Worm (Caenorhabditis elegans) whole organism, L3 larva: ENCODE results near the gene rps-2.

Experiments used
- R02D3.7 ChIP-seq: fragments of 150-350 bp; optimal IDR thresholded peaks from 2 replicates; lab custom pipeline; 2014; ENCODE audit warnings: missing biosample characterization, missing genetic modification characterization
- ZK546.5 ChIP-seq: sonication (generic microtip); optimal IDR thresholded peaks from 2 replicates; lab custom pipeline; 2017; ENCODE audit warnings: missing biosample characterization, missing genetic modification characterization
- aly-2 ChIP-seq: fragments of 150-350 bp; optimal IDR thresholded peaks from 2 replicates; lab custom pipeline; 2014; ENCODE audit warnings: missing biosample characterization, missing genetic modification characterization
- ceh-16 ChIP-seq: sonication (generic microtip); optimal IDR thresholded peaks from 2 replicates; lab custom pipeline; 2017; ENCODE audit warnings: missing biosample characterization, missing genetic modification characterization
- ceh-28 ChIP-seq: fragments of 150-350 bp; optimal IDR thresholded peaks from 2 replicates; lab custom pipeline; 2014; ENCODE audit warnings: missing biosample characterization, missing genetic modification reagents, missing genetic modification characterization
- ceh-82 ChIP-seq: fragments of 150-350 bp; optimal IDR thresholded peaks from 2 replicates; lab custom pipeline; 2014; ENCODE audit warnings: missing biosample characterization, missing genetic modification characterization
- ceh-9 ChIP-seq: sonication (generic microtip); optimal IDR thresholded peaks from 2 replicates; lab custom pipeline; 2018; ENCODE audit warnings: missing biosample characterization, missing genetic modification characterization
- egl-5 ChIP-seq: fragments of 150-350 bp; optimal IDR thresholded peaks from 2 replicates; lab custom pipeline; 2017; ENCODE audit warnings: missing biosample characterization, missing genetic modification reagents, missing genetic modification characterization, inconsistent platforms
- elt-2 ChIP-seq: sonication (generic microtip); optimal IDR thresholded peaks from 2 replicates; lab custom pipeline; 2016; ENCODE audit warnings: missing genetic modification reagents, mild to moderate bottlenecking, missing genetic modification characterization, missing compliant biosample characterization
- elt-3 ChIP-seq, 3 experiments: fragments of 150-350 bp in 1 of 3; sonication (generic microtip) in 2 of 3; optimal IDR thresholded peaks; 2 replicates in 2 of 3; 4 replicates in 1 of 3; lab custom pipeline; 2014 to 2017; ENCODE audit warnings: missing biosample characterization in 3 of 3, missing genetic modification characterization in 3 of 3
- fkh-10 ChIP-seq: sonication (generic microtip); optimal IDR thresholded peaks from 2 replicates; lab custom pipeline; 2017; ENCODE audit warnings: missing biosample characterization, missing genetic modification reagents, missing genetic modification characterization
- fos-1 ChIP-seq: fragments of 150-350 bp; optimal IDR thresholded peaks from 2 replicates; lab custom pipeline; 2014; ENCODE audit warnings: missing biosample characterization, missing genetic modification characterization
- hmg-11 ChIP-seq: sonication (generic microtip); optimal IDR thresholded peaks from 2 replicates; lab custom pipeline; 2016; ENCODE audit warnings: missing genetic modification characterization, missing compliant biosample characterization
- lin-15B ChIP-seq: fragments of 150-350 bp; optimal IDR thresholded peaks from 2 replicates; lab custom pipeline; 2014; ENCODE audit warnings: missing biosample characterization, missing genetic modification characterization
- lin-39 ChIP-seq: fragments of 150-350 bp; optimal IDR thresholded peaks from 2 replicates; lab custom pipeline; 2018; ENCODE audit warnings: missing biosample characterization, missing genetic modification reagents, missing genetic modification characterization
- mml-1 ChIP-seq: fragments of 150-350 bp; sonication (generic microtip); optimal IDR thresholded peaks from 3 replicates; lab custom pipeline; 2014; ENCODE audit warnings: missing biosample characterization, missing genetic modification characterization
- nfya-1 ChIP-seq: sonication (generic microtip); optimal IDR thresholded peaks from 2 replicates; lab custom pipeline; 2017; ENCODE audit warnings: missing genetic modification characterization, mild to moderate bottlenecking, missing compliant biosample characterization, antibody characterized with exemption, moderate library complexity; ENCODE audit not compliant: insufficient read depth
- nhr-12 ChIP-seq: fragments of 150-350 bp; optimal IDR thresholded peaks from 2 replicates; lab custom pipeline; 2014; ENCODE audit warnings: missing biosample characterization, missing genetic modification characterization
- nhr-237 ChIP-seq: fragments of 150-350 bp; optimal IDR thresholded peaks from 2 replicates; lab custom pipeline; 2014; ENCODE audit warnings: missing biosample characterization, missing genetic modification characterization
- nhr-28 ChIP-seq: fragments of 150-350 bp; optimal IDR thresholded peaks from 2 replicates; lab custom pipeline; 2014; ENCODE audit warnings: missing biosample characterization, missing genetic modification characterization
- nhr-43 ChIP-seq: sonication (generic microtip); optimal IDR thresholded peaks from 2 replicates; lab custom pipeline; 2016; ENCODE audit warnings: mild to moderate bottlenecking, missing genetic modification characterization, missing compliant biosample characterization; ENCODE audit not compliant: poor library complexity, severe bottlenecking
- nhr-67 ChIP-seq: fragments of 150-350 bp; optimal IDR thresholded peaks from 2 replicates; lab custom pipeline; 2014; ENCODE audit warnings: missing biosample characterization, missing genetic modification characterization
- nhr-76 ChIP-seq: fragments of 150-350 bp; sonication (generic microtip); optimal IDR thresholded peaks from 5 replicates; lab custom pipeline; 2014; ENCODE audit warnings: missing biosample characterization, missing genetic modification characterization
- nhr-77 ChIP-seq: fragments of 150-350 bp; optimal IDR thresholded peaks from 2 replicates; lab custom pipeline; 2014; ENCODE audit warnings: missing biosample characterization, missing genetic modification characterization
- pha-4 ChIP-seq: fragments of 150-350 bp; optimal IDR thresholded peaks from 2 replicates; lab custom pipeline; 2014; ENCODE audit warnings: missing biosample characterization, missing genetic modification reagents, missing genetic modification characterization
- pqm-1 ChIP-seq: fragments of 150-350 bp; optimal IDR thresholded peaks from 2 replicates; lab custom pipeline; 2017; ENCODE audit warnings: missing biosample characterization, missing genetic modification characterization, inconsistent platforms
- sea-2 ChIP-seq: fragments of 150-350 bp; sonication (generic microtip); optimal IDR thresholded peaks from 4 replicates; lab custom pipeline; 2014; ENCODE audit warnings: missing biosample characterization, missing genetic modification reagents, missing genetic modification characterization
- tbx-2 ChIP-seq: sonication (generic microtip); optimal IDR thresholded peaks from 2 replicates; lab custom pipeline; 2016; ENCODE audit warnings: mild to moderate bottlenecking, missing genetic modification characterization, missing compliant biosample characterization
- unc-39 ChIP-seq: sonication (generic microtip); optimal IDR thresholded peaks from 4 replicates; lab custom pipeline; 2017; ENCODE audit warnings: missing biosample characterization, missing genetic modification characterization
- unc-62 ChIP-seq: fragments of 150-350 bp; sonication (generic microtip); optimal IDR thresholded peaks from 4 replicates; lab custom pipeline; 2014; ENCODE audit warnings: missing biosample characterization, missing genetic modification reagents, missing genetic modification characterization
- zag-1 ChIP-seq: fragments of 150-350 bp; optimal IDR thresholded peaks from 2 replicates; lab custom pipeline; 2014; ENCODE audit warnings: missing biosample characterization, missing genetic modification characterization
- ztf-11 ChIP-seq: fragments of 150-350 bp; optimal IDR thresholded peaks from 2 replicates; lab custom pipeline; 2014; ENCODE audit warnings: missing biosample characterization, missing genetic modification characterization
- ztf-4 ChIP-seq: fragments of 150-350 bp; optimal IDR thresholded peaks from 2 replicates; lab custom pipeline; 2014; ENCODE audit warnings: missing biosample characterization, missing genetic modification characterization

Gene rps-2

ce11 chrIV:7897443-7897842 is 28.7 kb downstream of the rps-2 start, which contains the start of gene ilys-4:
TSS of gene ilys-4 (minus strand) at chrIV:7897543.
- TF ChIP-seq lin-39 (tag; lab: Kevin White, UChicago) (peak; percentile 62), unc-62 (GFP tag; lab: Kevin White, UChicago) (no peak), nhr-76 (no peak), fos-1 (tag; lab: Kevin White, UChicago) (no peak), ceh-28 (tag; lab: Kevin White, UChicago) (no peak), unc-39 (tag; lab: Kevin White, UChicago) (no peak), tbx-2 (tag; lab: Kevin White, UChicago) (no peak), ceh-82 (tag; lab: Kevin White, UChicago) (no peak)
- TF ChIP-seq, all 47 proteins: peak for 1

DNA sequence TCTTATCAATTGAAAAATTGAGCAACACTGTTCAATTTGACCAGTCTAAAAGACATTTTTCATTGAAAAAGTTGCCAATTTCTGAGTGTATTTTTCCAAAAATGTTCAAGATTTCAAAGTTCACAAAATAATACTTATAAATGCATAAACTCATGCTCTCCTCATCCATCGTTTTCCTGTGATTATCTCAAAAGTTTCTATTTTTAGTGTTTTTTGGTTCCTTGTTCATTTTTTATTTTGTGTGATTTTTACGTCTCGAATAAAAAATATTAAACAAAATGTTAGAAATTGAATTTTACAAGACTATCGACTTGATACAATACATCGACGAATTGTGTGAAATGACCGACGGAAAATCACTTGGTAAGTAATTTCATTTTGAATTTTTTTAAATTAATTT is 44.5 kb downstream of the rps-2 start, which contains the start of gene atic-1:
atic-1 (plus strand) TSS at position 301 of the 400 bp plus-strand sequence.
- TF ChIP-seq nhr-43 (tag; lab: Kevin White, UChicago) (no peak), elt-3 (tag; optimal IDR thresholded peaks at IDR 0.05; lab: Kevin White, UChicago) (no peak), ceh-9 (tag; lab: Kevin White, UChicago) (no peak), ZK546.5 (tag; lab: Kevin White, UChicago) (no peak), tbx-2 (tag; lab: Kevin White, UChicago) (no peak), egl-5 (no peak), lin-15B (tag; lab: Kevin White, UChicago) (no peak)

ce11 chrIV:7881166-7881565 is 45.0 kb downstream of the rps-2 start:
- peak; percentile 55 for TF ChIP-seq elt-2 (tag; lab: Kevin White, UChicago)
- TF ChIP-seq nhr-237 (tag; lab: Kevin White, UChicago) = no peak
- TF ChIP-seq nhr-28 (tag; lab: Kevin White, UChicago) = no peak
- TF ChIP-seq tbx-2 (tag; lab: Kevin White, UChicago) = no peak
- TF ChIP-seq elt-3 (tag; optimal IDR thresholded peaks at IDR 0.05; lab: Kevin White, UChicago) = no peak
- TF ChIP-seq zag-1 = no peak
- TF ChIP-seq unc-62 (GFP tag; lab: Kevin White, UChicago) = no peak
- no peak for TF ChIP-seq ceh-9 (tag; lab: Kevin White, UChicago)
- TF ChIP-seq nfya-1 = no peak
- TF ChIP-seq pha-4 = peak; percentile 4
- no peak for TF ChIP-seq fkh-10 (GFP tag; lab: Kevin White, UChicago)
- TF ChIP-seq ceh-28 (tag; lab: Kevin White, UChicago) = no peak
- no peak for TF ChIP-seq nhr-67 (tag; lab: Kevin White, UChicago)
- TF ChIP-seq aly-2 (tag; lab: Kevin White, UChicago) = no peak
- TF ChIP-seq pqm-1 (tag; lab: Kevin White, UChicago) = no peak
- TF ChIP-seq nhr-12 (tag; lab: Kevin White, UChicago) = no peak
- TF ChIP-seq, all 47 proteins: peak for 2

- TF ChIP-seq unc-39 (tag; lab: Kevin White, UChicago) = no peak
- no peak for TF ChIP-seq lin-39 (tag; lab: Kevin White, UChicago)
- no peak for TF ChIP-seq nhr-67 (tag; lab: Kevin White, UChicago)
- no peak for TF ChIP-seq fos-1 (tag; lab: Kevin White, UChicago)
- no peak for TF ChIP-seq nhr-43 (tag; lab: Kevin White, UChicago)
- TF ChIP-seq nfya-1 = no peak
- TF ChIP-seq unc-62 (GFP tag; lab: Kevin White, UChicago) = no peak
- TF ChIP-seq elt-2 (tag; lab: Kevin White, UChicago) = no peak
- no peak for TF ChIP-seq sea-2 (GFP tag; lab: Kevin White, UChicago)
- no peak for TF ChIP-seq tbx-2 (tag; lab: Kevin White, UChicago)
- no peak for TF ChIP-seq nhr-77
- TF ChIP-seq mml-1 = no peak
- no peak for TF ChIP-seq pqm-1 (tag; lab: Kevin White, UChicago)
- no peak for TF ChIP-seq elt-3 (tag; optimal IDR thresholded peaks at IDR 0.05; lab: Kevin White, UChicago)
- no peak for TF ChIP-seq nhr-76
These were observed 47.2 kb downstream of the rps-2 start, which contains the start of gene srt-73 for ce11 chrIV:7879017-7879416. TSS of gene srt-73 (plus strand) at chrIV:7879317.

ce11 chrIV:7877781-7878180 is 48.4 kb downstream of the rps-2 start, which contains the start of gene kin-26:
TSS of gene kin-26 (minus strand) at chrIV:7877881.
- TF ChIP-seq nhr-237 (tag; lab: Kevin White, UChicago) = no peak
- TF ChIP-seq hmg-11 (tag; lab: Kevin White, UChicago) = no peak
- no peak for TF ChIP-seq R02D3.7
- no peak for TF ChIP-seq ceh-16
- no peak for TF ChIP-seq ceh-9 (tag; lab: Kevin White, UChicago)
- TF ChIP-seq nfya-1 = no peak
- TF ChIP-seq ztf-11 (tag; lab: Kevin White, UChicago) = no peak
- TF ChIP-seq nhr-28 (tag; lab: Kevin White, UChicago) = no peak
- no peak for TF ChIP-seq ztf-4 (tag; lab: Kevin White, UChicago)
- TF ChIP-seq nhr-76 = no peak
- TF ChIP-seq, all 47 proteins: peak for 0
